Worm (Caenorhabditis elegans) whole organism, L2 larva: ENCODE measurements around the gene mai-2.

Experiments used
- C34F6.9 ChIP-seq: fragments of 150-350 bp; optimal IDR thresholded peaks from 2 replicates; lab custom pipeline; 2014; ENCODE audit warnings: missing biosample characterization, missing genetic modification characterization
- F13H6.1 ChIP-seq: sonication (generic microtip); optimal IDR thresholded peaks from 2 replicates; lab custom pipeline; 2016; ENCODE audit warnings: missing genetic modification characterization, missing compliant biosample characterization
- R02D3.7 ChIP-seq: fragments of 150-350 bp; optimal IDR thresholded peaks from 2 replicates; lab custom pipeline; 2014; ENCODE audit warnings: missing biosample characterization, missing genetic modification characterization
- Y55F3AM.14 ChIP-seq: fragments of 200-800 bp; sonication (Bioruptor generic); optimal IDR thresholded peaks from 2 replicates; lab custom pipeline; 2018; ENCODE audit warnings: mild to moderate bottlenecking, missing genetic modification characterization, missing compliant biosample characterization
- alr-1 ChIP-seq: fragments of 150-350 bp; optimal IDR thresholded peaks from 2 replicates; lab custom pipeline; 2014; ENCODE audit warnings: missing biosample characterization, missing genetic modification characterization
- aly-2 ChIP-seq: fragments of 150-350 bp; optimal IDR thresholded peaks from 2 replicates; lab custom pipeline; 2014; ENCODE audit warnings: missing biosample characterization, missing genetic modification characterization
- ama-1 ChIP-seq: fragments of 150-350 bp; optimal IDR thresholded peaks from 2 replicates; lab custom pipeline; 2018; ENCODE audit warnings: inconsistent platforms
- blmp-1 ChIP-seq: sonication (generic microtip); optimal IDR thresholded peaks from 2 replicates; lab custom pipeline; 2017; ENCODE audit warnings: missing genetic modification characterization, mild to moderate bottlenecking, missing compliant biosample characterization, antibody characterized with exemption, moderate library complexity; ENCODE audit not compliant: insufficient read depth
- ceh-16 ChIP-seq: fragments of 150-350 bp; optimal IDR thresholded peaks from 2 replicates; lab custom pipeline; 2014; ENCODE audit warnings: missing biosample characterization, missing genetic modification characterization
- ceh-82 ChIP-seq: fragments of 150-350 bp; optimal IDR thresholded peaks from 2 replicates; lab custom pipeline; 2014; ENCODE audit warnings: missing biosample characterization, missing genetic modification characterization
- crh-2 ChIP-seq: sonication (generic microtip); optimal IDR thresholded peaks from 2 replicates; lab custom pipeline; 2017; ENCODE audit warnings: missing biosample characterization, missing genetic modification characterization
- dmd-4 ChIP-seq: sonication (generic microtip); optimal IDR thresholded peaks from 2 replicates; lab custom pipeline; 2017; ENCODE audit warnings: missing biosample characterization, missing genetic modification characterization
- egl-27 ChIP-seq: sonication (generic microtip); optimal IDR thresholded peaks from 3 replicates; lab custom pipeline; 2017; ENCODE audit warnings: missing biosample characterization, missing genetic modification reagents, missing genetic modification characterization
- elt-1 ChIP-seq: fragments of 150-350 bp; optimal IDR thresholded peaks from 2 replicates; lab custom pipeline; 2014; ENCODE audit warnings: missing biosample characterization, missing genetic modification characterization
- elt-3 ChIP-seq: sonication (generic microtip); optimal IDR thresholded peaks from 2 replicates; lab custom pipeline; 2017; ENCODE audit warnings: missing biosample characterization, missing genetic modification characterization
- fos-1 ChIP-seq: fragments of 150-350 bp; optimal IDR thresholded peaks from 2 replicates; lab custom pipeline; 2014; ENCODE audit warnings: missing biosample characterization, missing genetic modification characterization
- lin-11 ChIP-seq: fragments of 150-350 bp; sonication (generic microtip); optimal IDR thresholded peaks from 2 replicates; lab custom pipeline; 2014; ENCODE audit warnings: missing biosample characterization, missing genetic modification characterization, inconsistent platforms, mixed read lengths
- lin-13 ChIP-seq: fragments of 150-350 bp; optimal IDR thresholded peaks from 2 replicates; lab custom pipeline; 2014; ENCODE audit warnings: missing biosample characterization, missing genetic modification reagents, missing genetic modification characterization
- lin-39 ChIP-seq: fragments of 150-350 bp; optimal IDR thresholded peaks from 2 replicates; lab custom pipeline; 2014; ENCODE audit warnings: missing biosample characterization, missing genetic modification reagents, missing genetic modification characterization
- lsy-2 ChIP-seq, 2 experiments: fragments of 150-350 bp in 1 of 2; sonication (generic microtip) in 1 of 2; optimal IDR thresholded peaks; 2 replicates each; lab custom pipeline; 2014 to 2017; ENCODE audit warnings: missing biosample characterization in 2 of 2, missing genetic modification characterization in 2 of 2
- mbf-1 ChIP-seq: sonication (generic microtip); optimal IDR thresholded peaks from 2 replicates; lab custom pipeline; 2017; ENCODE audit warnings: missing biosample characterization, missing genetic modification characterization
- mdl-1 ChIP-seq, 2 experiments: fragments of 150-350 bp in 1 of 2; sonication (generic microtip) in 1 of 2; optimal IDR thresholded peaks; 2 replicates each; lab custom pipeline; 2017; ENCODE audit warnings: missing biosample characterization in 2 of 2, missing genetic modification characterization in 2 of 2
- nhr-10 ChIP-seq: sonication (generic microtip); optimal IDR thresholded peaks from 2 replicates; lab custom pipeline; 2017; ENCODE audit warnings: missing biosample characterization, missing genetic modification characterization
- nhr-12 ChIP-seq: fragments of 150-350 bp; optimal IDR thresholded peaks from 2 replicates; lab custom pipeline; 2014; ENCODE audit warnings: missing biosample characterization, missing genetic modification characterization
- nhr-129 ChIP-seq: fragments of 150-350 bp; optimal IDR thresholded peaks from 2 replicates; lab custom pipeline; 2014; ENCODE audit warnings: missing biosample characterization, missing genetic modification characterization
- nhr-21 ChIP-seq: fragments of 150-350 bp; optimal IDR thresholded peaks from 2 replicates; lab custom pipeline; 2014; ENCODE audit warnings: missing biosample characterization, missing genetic modification characterization
- nhr-237 ChIP-seq: fragments of 150-350 bp; optimal IDR thresholded peaks from 2 replicates; lab custom pipeline; 2014; ENCODE audit warnings: missing biosample characterization, missing genetic modification characterization
- nhr-25 ChIP-seq: fragments of 150-350 bp; sonication (generic microtip); optimal IDR thresholded peaks from 3 replicates; lab custom pipeline; 2014; ENCODE audit warnings: missing biosample characterization, missing genetic modification characterization
- nhr-77 ChIP-seq: fragments of 150-350 bp; optimal IDR thresholded peaks from 2 replicates; lab custom pipeline; 2014; ENCODE audit warnings: missing biosample characterization, missing genetic modification characterization
- peb-1 ChIP-seq: fragments of 150-350 bp; optimal IDR thresholded peaks from 2 replicates; lab custom pipeline; 2014; ENCODE audit warnings: missing biosample characterization, missing genetic modification characterization
- sem-4 ChIP-seq: fragments of 150-350 bp; optimal IDR thresholded peaks from 2 replicates; lab custom pipeline; 2014; ENCODE audit warnings: missing biosample characterization, missing genetic modification reagents, missing genetic modification characterization
- skn-1 ChIP-seq: sonication (generic microtip); optimal IDR thresholded peaks from 2 replicates; lab custom pipeline; 2017; ENCODE audit warnings: missing biosample characterization, missing genetic modification characterization
- sma-3 ChIP-seq: sonication (generic microtip); optimal IDR thresholded peaks from 2 replicates; lab custom pipeline; 2016; ENCODE audit warnings: missing genetic modification reagents, missing genetic modification characterization, missing compliant biosample characterization
- snpc-4 ChIP-seq: fragments of 150-350 bp; optimal IDR thresholded peaks from 2 replicates; lab custom pipeline; 2014; ENCODE audit warnings: missing biosample characterization, missing genetic modification characterization
- unc-39 ChIP-seq: fragments of 150-350 bp; optimal IDR thresholded peaks from 2 replicates; lab custom pipeline; 2014; ENCODE audit warnings: missing biosample characterization, missing genetic modification characterization
- unc-55 ChIP-seq: fragments of 150-350 bp; sonication (generic microtip); optimal IDR thresholded peaks from 3 replicates; lab custom pipeline; 2014; ENCODE audit warnings: missing biosample characterization, missing genetic modification reagents, missing genetic modification characterization
- unc-62 ChIP-seq: fragments of 150-350 bp; optimal IDR thresholded peaks from 2 replicates; lab custom pipeline; 2014; ENCODE audit warnings: missing biosample characterization, missing genetic modification reagents, missing genetic modification characterization
- zag-1 ChIP-seq: fragments of 150-350 bp; optimal IDR thresholded peaks from 2 replicates; lab custom pipeline; 2014; ENCODE audit warnings: missing biosample characterization, missing genetic modification characterization
- ztf-1 ChIP-seq: fragments of 200-800 bp; sonication (Bioruptor generic); conservative IDR thresholded peaks from 2 replicates; pipeline ENCODE4 v1.3.6; 2022; ENCODE audit warnings: missing genetic modification characterization, missing compliant biosample characterization
- ztf-11 ChIP-seq: sonication (generic microtip); optimal IDR thresholded peaks from 2 replicates; lab custom pipeline; 2017; ENCODE audit warnings: missing biosample characterization, missing genetic modification characterization
- ztf-4 ChIP-seq: fragments of 150-350 bp; optimal IDR thresholded peaks from 2 replicates; lab custom pipeline; 2014; ENCODE audit warnings: missing biosample characterization, missing genetic modification characterization

The mai-2 gene

DNA sequence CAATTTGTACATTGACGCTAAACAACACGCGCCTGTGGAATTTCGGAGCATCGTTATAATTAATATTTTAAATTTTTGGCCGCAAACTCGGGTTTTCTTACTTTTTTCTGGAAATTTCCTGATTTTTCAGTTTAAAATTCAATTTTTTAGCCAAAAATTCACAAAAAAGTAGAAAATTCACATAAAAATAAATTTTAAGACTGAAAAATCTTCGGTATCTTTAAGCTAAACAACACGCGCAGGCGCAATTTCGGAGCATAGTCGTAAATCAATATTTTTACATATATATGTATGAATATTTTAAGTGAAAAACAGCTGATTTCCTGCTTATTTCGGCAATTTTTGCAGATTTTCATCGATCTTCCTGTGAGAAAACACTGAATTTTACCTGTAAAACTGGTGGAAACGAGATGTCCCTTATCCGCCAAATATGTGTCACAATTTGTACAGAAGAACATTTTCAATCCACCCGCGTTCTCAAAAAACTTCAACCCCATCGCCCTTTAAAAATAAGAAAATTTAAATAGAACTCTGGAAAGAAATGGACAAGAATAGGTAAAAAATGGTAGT lies 3.3 kb upstream of the mai-2 start, which contains the start of gene B0546.3:
Gene B0546.3 (minus strand): TSS at position 504 of the 570 bp plus-strand sequence.
- TF ChIP-seq sem-4 (tag; lab: Kevin White, UChicago) (no peak), nhr-77 (tag; lab: Kevin White, UChicago) (no peak), ama-1 (lab: Kevin White, UChicago) (peak; percentile 71), lin-11 (no peak), dmd-4 (tag; lab: Kevin White, UChicago) (no peak), peb-1 (no peak), nhr-237 (tag; lab: Kevin White, UChicago) (no peak), C34F6.9 (tag; lab: Kevin White, UChicago) (no peak), lin-13 (GFP tag; lab: Kevin White, UChicago) (no peak), snpc-4 (tag; lab: Kevin White, UChicago) (no peak), alr-1 (tag; lab: Kevin White, UChicago) (no peak), mbf-1 (tag; lab: Kevin White, UChicago) (no peak), unc-39 (tag; lab: Kevin White, UChicago) (no peak), fos-1 (tag; lab: Kevin White, UChicago) (no peak), nhr-21 (tag; lab: Kevin White, UChicago) (no peak), lsy-2 (tag; optimal IDR thresholded peaks at IDR 0.05; lab: Kevin White, UChicago) (peak in 1 of 2 experiments; percentile 19), crh-2 (tag; lab: Kevin White, UChicago) (no peak)

DNA sequence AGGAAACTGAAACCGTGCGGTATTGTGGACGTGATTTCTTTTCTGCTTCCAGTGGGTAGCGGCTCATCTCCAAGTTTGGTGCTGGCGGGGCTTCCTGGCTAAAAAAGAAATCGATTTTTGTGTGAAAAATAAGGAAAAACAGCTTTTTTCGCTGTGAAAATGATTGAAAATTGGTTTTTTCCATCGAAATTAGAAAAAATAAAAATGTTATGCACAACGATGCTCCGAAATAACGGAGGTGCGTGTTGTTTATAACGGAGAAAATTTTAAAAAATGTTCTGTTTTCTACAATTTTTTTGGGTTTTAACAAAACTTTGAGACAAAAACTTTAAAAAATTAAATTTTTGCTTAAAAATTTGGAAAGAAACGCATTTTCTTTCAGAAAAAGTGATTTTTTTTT lies 2.5 kb upstream of the mai-2 start:
- TF ChIP-seq unc-55 (GFP tag; lab: Kevin White, UChicago) = peak; percentile 16
- TF ChIP-seq ama-1 (lab: Kevin White, UChicago) = no peak
- peak in 1 of 2 experiments; percentile 3 for TF ChIP-seq lsy-2 (tag; optimal IDR thresholded peaks at IDR 0.05; lab: Kevin White, UChicago)

DNA sequence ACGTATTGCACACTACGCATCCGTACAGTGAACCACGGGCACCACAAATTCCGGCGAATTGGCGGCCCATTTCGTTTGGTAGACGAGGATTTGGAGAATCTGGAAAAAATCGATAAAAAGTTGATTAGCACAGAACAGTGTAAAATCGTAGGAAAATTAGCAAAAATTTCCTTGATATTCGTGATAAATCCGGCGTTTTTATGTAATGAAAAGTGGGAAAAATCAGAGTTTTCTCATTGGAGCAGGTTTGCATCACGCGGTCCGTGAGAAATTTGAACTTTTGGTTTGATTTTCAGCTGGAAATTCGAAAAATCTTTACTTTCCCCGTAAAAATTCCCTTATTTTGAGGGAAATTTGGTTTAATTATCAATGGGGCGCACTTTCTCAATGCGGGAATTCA lies 1.7 kb upstream of the mai-2 start, which contains the start of gene B0546.4:
Gene B0546.4 (minus strand): TSS at position 101 of the 400 bp plus-strand sequence.
- TF ChIP-seq zag-1 (tag; lab: Kevin White, UChicago) = no peak
- no peak for TF ChIP-seq mdl-1 (tag; optimal IDR thresholded peaks at IDR 0.05; lab: Kevin White, UChicago)
- TF ChIP-seq nhr-77 (tag; lab: Kevin White, UChicago) = no peak
- no peak for TF ChIP-seq crh-2 (tag; lab: Kevin White, UChicago)
- TF ChIP-seq lin-13 (GFP tag; lab: Kevin White, UChicago) = no peak
- no peak for TF ChIP-seq snpc-4 (tag; lab: Kevin White, UChicago)
- no peak for TF ChIP-seq lin-11
- TF ChIP-seq alr-1 (tag; lab: Kevin White, UChicago) = no peak
- no peak for TF ChIP-seq F13H6.1 (tag; lab: Kevin White, UChicago)
- no peak for TF ChIP-seq egl-27 (tag; lab: Kevin White, UChicago)
- TF ChIP-seq unc-62 = no peak
- TF ChIP-seq nhr-10 (tag; lab: Kevin White, UChicago) = no peak
- TF ChIP-seq blmp-1 (tag; lab: Kevin White, UChicago) = no peak
- no peak for TF ChIP-seq skn-1 (tag; lab: Kevin White, UChicago)
- TF ChIP-seq, all 48 proteins: peak for 0

DNA sequence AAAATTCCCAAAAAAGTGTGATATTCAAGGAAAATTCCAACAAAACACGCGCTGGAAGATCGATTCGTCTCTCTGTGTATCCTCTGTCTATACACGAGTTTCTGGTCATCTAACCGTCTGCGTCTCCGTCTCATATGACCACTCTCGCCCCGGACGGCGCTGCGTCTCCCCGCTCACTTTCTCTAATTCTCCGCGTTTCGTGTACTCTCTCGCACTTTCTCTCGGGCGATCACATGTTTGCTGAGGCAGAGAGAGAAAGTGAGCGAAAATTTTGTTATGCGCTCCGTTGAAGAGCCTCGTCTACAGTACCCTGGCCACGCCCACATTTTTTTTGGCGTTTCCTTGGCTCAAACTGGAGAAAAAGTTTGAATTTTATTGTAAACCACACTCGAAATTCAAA lies 1.1 kb upstream of the mai-2 start:
- TF ChIP-seq R02D3.7 (tag; lab: Kevin White, UChicago) = no peak
- TF ChIP-seq mdl-1 (tag; optimal IDR thresholded peaks at IDR 0.05; lab: Kevin White, UChicago) = peak; percentile 75 to 93
- TF ChIP-seq nhr-25 = peak; percentile 90
- peak; percentile 85 to 96 for TF ChIP-seq lsy-2 (tag; optimal IDR thresholded peaks at IDR 0.05; lab: Kevin White, UChicago)
- TF ChIP-seq sem-4 (tag; lab: Kevin White, UChicago) = peak; percentile 84
- peak; percentile 25 for TF ChIP-seq snpc-4 (tag; lab: Kevin White, UChicago)
- no peak for TF ChIP-seq lin-39
- peak; percentile 4 for TF ChIP-seq nhr-237 (tag; lab: Kevin White, UChicago)
- TF ChIP-seq ztf-1 (GFP tag; lab: Robert Waterston, UW) = no peak
- TF ChIP-seq zag-1 (tag; lab: Kevin White, UChicago) = peak; percentile 48
- no peak for TF ChIP-seq ztf-11 (tag; lab: Kevin White, UChicago)
- TF ChIP-seq unc-62 = no peak
- peak; percentile 68 for TF ChIP-seq fos-1 (tag; lab: Kevin White, UChicago)
- no peak for TF ChIP-seq skn-1 (tag; lab: Kevin White, UChicago)
- peak; percentile 92 for TF ChIP-seq crh-2 (tag; lab: Kevin White, UChicago)
- no peak for TF ChIP-seq mbf-1 (tag; lab: Kevin White, UChicago)
- TF ChIP-seq C34F6.9 (tag; lab: Kevin White, UChicago) = peak; percentile 96
- peak; percentile 84 for TF ChIP-seq nhr-129 (tag; lab: Kevin White, UChicago)
- TF ChIP-seq nhr-12 (tag; lab: Kevin White, UChicago) = no peak
- TF ChIP-seq unc-39 (tag; lab: Kevin White, UChicago) = no peak
- TF ChIP-seq ama-1 (lab: Kevin White, UChicago) = no peak
- TF ChIP-seq aly-2 (tag; lab: Kevin White, UChicago) = no peak
- TF ChIP-seq peb-1 = no peak
- peak; percentile 91 for TF ChIP-seq nhr-21 (tag; lab: Kevin White, UChicago)
- peak; percentile 84 for TF ChIP-seq unc-55 (GFP tag; lab: Kevin White, UChicago)
- peak; percentile 94 for TF ChIP-seq F13H6.1 (tag; lab: Kevin White, UChicago)
- TF ChIP-seq ceh-82 (tag; lab: Kevin White, UChicago) = peak; percentile 71
- TF ChIP-seq dmd-4 (tag; lab: Kevin White, UChicago) = no peak
- no peak for TF ChIP-seq elt-1 (tag; lab: Kevin White, UChicago)
- TF ChIP-seq ztf-4 (tag; lab: Kevin White, UChicago) = peak; percentile 81
- no peak for TF ChIP-seq elt-3 (tag; lab: Kevin White, UChicago)
- TF ChIP-seq nhr-77 (tag; lab: Kevin White, UChicago) = no peak
- peak; percentile 16 for TF ChIP-seq ceh-16
- TF ChIP-seq lin-11 = peak; percentile 86
- peak; percentile 82 for TF ChIP-seq egl-27 (tag; lab: Kevin White, UChicago)
- peak; percentile 87 for TF ChIP-seq sma-3 (GFP tag; lab: Kevin White, UChicago)
- peak; percentile 70 for TF ChIP-seq Y55F3AM.14 (GFP tag; lab: Kevin White, UChicago)
